Worm (Caenorhabditis elegans) whole organism, mixed stage, embryonic: ENCODE measurements around the gene Y26G10.5.

Experiments
- bed-3 ChIP-seq: fragments of 200-800 bp; sonication (Bioruptor generic); optimal IDR thresholded peaks from 3 replicates; lab custom pipeline; 2018; ENCODE audit warnings: mild to moderate bottlenecking, missing genetic modification characterization, moderate library complexity, missing compliant biosample characterization
- blmp-1 ChIP-seq: fragments of 150-350 bp; optimal IDR thresholded peaks from 2 replicates; lab custom pipeline; 2014; ENCODE audit warnings: missing biosample characterization, missing genetic modification characterization
- ceh-83 ChIP-seq: fragments of 200-800 bp; sonication (Bioruptor generic); optimal IDR thresholded peaks from 2 replicates; lab custom pipeline; 2018; ENCODE audit warnings: mild to moderate bottlenecking, missing genetic modification characterization, missing compliant biosample characterization
- ces-1 ChIP-seq: fragments of 150-350 bp; optimal IDR thresholded peaks from 2 replicates; lab custom pipeline; 2014; ENCODE audit warnings: missing biosample characterization, missing genetic modification reagents, missing genetic modification characterization
- cnd-1 ChIP-seq: fragments of 200-800 bp; sonication (Bioruptor generic); optimal IDR thresholded peaks from 2 replicates; lab custom pipeline; 2018; ENCODE audit warnings: mild to moderate bottlenecking, missing genetic modification characterization, missing compliant biosample characterization
- drap-1 ChIP-seq: fragments of 200-800 bp; sonication (Bioruptor generic); optimal IDR thresholded peaks from 3 replicates; lab custom pipeline; 2018; ENCODE audit warnings: mild to moderate bottlenecking, missing genetic modification characterization, missing compliant biosample characterization
- elt-1 ChIP-seq: sonication (generic microtip); optimal IDR thresholded peaks from 2 replicates; lab custom pipeline; 2017; ENCODE audit warnings: missing genetic modification characterization, mild to moderate bottlenecking, missing compliant biosample characterization, antibody characterized with exemption, moderate library complexity, borderline replicate concordance; ENCODE audit not compliant: insufficient read depth
- flh-1 ChIP-seq: fragments of 200-800 bp; sonication (Bioruptor generic); optimal IDR thresholded peaks from 2 replicates; lab custom pipeline; 2018; ENCODE audit warnings: mild to moderate bottlenecking, missing genetic modification characterization, moderate library complexity, missing compliant biosample characterization
- ham-2 ChIP-seq: fragments of 200-800 bp; sonication (Bioruptor generic); optimal IDR thresholded peaks from 2 replicates; lab custom pipeline; 2018; ENCODE audit warnings: mild to moderate bottlenecking, missing genetic modification characterization, missing compliant biosample characterization
- hlh-1 ChIP-seq: fragments of 150-350 bp; optimal IDR thresholded peaks from 2 replicates; lab custom pipeline; 2014; ENCODE audit warnings: missing biosample characterization, missing genetic modification reagents, missing genetic modification characterization
- lin-13 ChIP-seq: fragments of 150-350 bp; optimal IDR thresholded peaks from 2 replicates; lab custom pipeline; 2014; ENCODE audit warnings: missing biosample characterization, missing genetic modification characterization
- lin-32 ChIP-seq: fragments of 200-800 bp; sonication (Bioruptor generic); optimal IDR thresholded peaks from 2 replicates; lab custom pipeline; 2018; ENCODE audit warnings: mild to moderate bottlenecking, missing genetic modification characterization, missing compliant biosample characterization
- lsy-2 ChIP-seq: fragments of 150-350 bp; optimal IDR thresholded peaks from 2 replicates; lab custom pipeline; 2014; ENCODE audit warnings: missing biosample characterization, missing genetic modification characterization
- mep-1 ChIP-seq: fragments of 150-350 bp; optimal IDR thresholded peaks from 2 replicates; lab custom pipeline; 2017; ENCODE audit warnings: missing biosample characterization, missing genetic modification reagents, missing genetic modification characterization, inconsistent platforms
- mls-2 ChIP-seq: sonication (generic microtip); optimal IDR thresholded peaks from 2 replicates; lab custom pipeline; 2016; ENCODE audit warnings: mild to moderate bottlenecking, missing genetic modification characterization, moderate library complexity, missing compliant biosample characterization
- nhr-12 ChIP-seq: fragments of 150-350 bp; optimal IDR thresholded peaks from 2 replicates; lab custom pipeline; 2014; ENCODE audit warnings: missing biosample characterization, missing genetic modification characterization
- nhr-237 ChIP-seq: fragments of 150-350 bp; optimal IDR thresholded peaks from 2 replicates; lab custom pipeline; 2014; ENCODE audit warnings: missing biosample characterization, missing genetic modification characterization
- pha-4 ChIP-seq: fragments of 150-350 bp; optimal IDR thresholded peaks from 2 replicates; lab custom pipeline; 2018; ENCODE audit warnings: missing biosample characterization, missing genetic modification reagents, missing genetic modification characterization
- sem-2 ChIP-seq: fragments of 200-800 bp; sonication (Bioruptor generic); optimal IDR thresholded peaks from 2 replicates; lab custom pipeline; 2018; ENCODE audit warnings: mild to moderate bottlenecking, missing genetic modification characterization, missing compliant biosample characterization
- snpc-4 ChIP-seq: fragments of 150-350 bp; optimal IDR thresholded peaks from 2 replicates; lab custom pipeline; 2014; ENCODE audit warnings: missing biosample characterization, missing genetic modification characterization
- sptf-1 ChIP-seq: sonication (generic microtip); optimal IDR thresholded peaks from 2 replicates; lab custom pipeline; 2017; ENCODE audit warnings: mild to moderate bottlenecking, missing genetic modification characterization, moderate library complexity, missing compliant biosample characterization
- tbx-8 ChIP-seq: fragments of 200-800 bp; sonication (Bioruptor generic); optimal IDR thresholded peaks from 2 replicates; lab custom pipeline; 2018; ENCODE audit warnings: mild to moderate bottlenecking, missing genetic modification characterization, moderate library complexity, missing compliant biosample characterization
- unc-39 ChIP-seq: fragments of 150-350 bp; optimal IDR thresholded peaks from 2 replicates; lab custom pipeline; 2014; ENCODE audit warnings: missing biosample characterization, missing genetic modification characterization
- unc-62 ChIP-seq: fragments of 150-350 bp; optimal IDR thresholded peaks from 2 replicates; lab custom pipeline; 2014; ENCODE audit warnings: missing biosample characterization, missing genetic modification reagents, missing genetic modification characterization
- zip-8 ChIP-seq: fragments of 150-350 bp; optimal IDR thresholded peaks from 2 replicates; lab custom pipeline; 2014; ENCODE audit warnings: missing biosample characterization, missing genetic modification characterization

The Y26G10.5 gene

ce11 chrV:17714330-17714729 is 13.7 kb upstream of the Y26G10.5 start, which contains the start of gene twk-33:
TSS of gene twk-33 (minus strand) at chrV:17714377.
- no peak for TF ChIP-seq bed-3 (GFP tag; lab: Kevin White, UChicago)
- TF ChIP-seq blmp-1 (tag; lab: Kevin White, UChicago): no peak
- TF ChIP-seq unc-62 (GFP tag; lab: Kevin White, UChicago): no peak
- no peak for TF ChIP-seq lin-32 (GFP tag; lab: Kevin White, UChicago)
- no peak for TF ChIP-seq unc-39
- no peak for TF ChIP-seq ces-1 (GFP tag; lab: Kevin White, UChicago)
- TF ChIP-seq snpc-4: no peak
- no peak for TF ChIP-seq pha-4
- TF ChIP-seq nhr-237 (tag; lab: Kevin White, UChicago): no peak
- no peak for TF ChIP-seq lsy-2 (tag; lab: Kevin White, UChicago)
- TF ChIP-seq mep-1 (tag; lab: Kevin White, UChicago): no peak
- TF ChIP-seq flh-1 (GFP tag; lab: Kevin White, UChicago): no peak
- no peak for TF ChIP-seq ceh-83
- no peak for TF ChIP-seq sptf-1 (tag; lab: Kevin White, UChicago)
- no peak for TF ChIP-seq drap-1
- TF ChIP-seq, all 35 proteins: peak for 0

DNA sequence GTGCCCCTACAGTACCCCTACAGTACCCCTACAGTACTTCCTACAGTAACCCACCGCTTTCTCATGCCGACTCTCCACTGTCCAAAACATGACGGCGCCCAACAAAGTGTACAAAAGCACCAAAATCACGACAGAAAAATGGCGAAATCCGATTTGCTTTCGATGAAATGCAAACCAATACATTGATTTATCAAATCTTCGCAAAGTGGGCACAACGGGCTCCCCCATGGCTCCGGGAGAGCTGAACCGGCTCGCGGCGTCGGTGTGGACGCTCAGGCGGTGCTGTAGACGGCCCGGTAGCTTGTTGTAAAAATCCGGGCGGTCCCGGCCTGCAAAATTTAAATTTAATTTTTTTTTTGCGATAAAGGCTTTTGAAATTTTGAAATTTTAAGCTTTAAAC is 11.7 kb upstream of the Y26G10.5 start:
- no peak for TF ChIP-seq mep-1 (tag; lab: Kevin White, UChicago)
- TF ChIP-seq lin-13 (tag; lab: Kevin White, UChicago): no peak
- TF ChIP-seq zip-8 (tag; lab: Kevin White, UChicago): no peak
- TF ChIP-seq ham-2 (GFP tag; lab: Kevin White, UChicago): no peak
- TF ChIP-seq nhr-237 (tag; lab: Kevin White, UChicago): no peak
- no peak for TF ChIP-seq elt-1 (tag; lab: Kevin White, UChicago)
- TF ChIP-seq blmp-1 (tag; lab: Kevin White, UChicago): no peak
- no peak for TF ChIP-seq sem-2 (GFP tag; lab: Kevin White, UChicago)
- no peak for TF ChIP-seq ceh-83
- TF ChIP-seq hlh-1 (tag; lab: Kevin White, UChicago): no peak
- TF ChIP-seq mls-2 (tag; lab: Kevin White, UChicago): no peak
- no peak for TF ChIP-seq lsy-2 (tag; lab: Kevin White, UChicago)

- TF ChIP-seq pha-4: no peak
- TF ChIP-seq blmp-1 (tag; lab: Kevin White, UChicago): no peak
- TF ChIP-seq unc-62 (GFP tag; lab: Kevin White, UChicago): no peak
- no peak for TF ChIP-seq hlh-1 (tag; lab: Kevin White, UChicago)
- TF ChIP-seq zip-8 (tag; lab: Kevin White, UChicago): no peak
- no peak for TF ChIP-seq ceh-83
- no peak for TF ChIP-seq nhr-12 (tag; lab: Kevin White, UChicago)
- TF ChIP-seq cnd-1 (tag; lab: Kevin White, UChicago): no peak
These were observed 6.4 kb upstream of the Y26G10.5 start, which contains the start of gene srh-31 for ce11 chrV:17707022-17707421. TSS of gene srh-31 (plus strand) at chrV:17707322.

- TF ChIP-seq ceh-83: no peak
These were observed 5.7 kb upstream of the Y26G10.5 start for ce11 chrV:17706217-17706806.

DNA sequence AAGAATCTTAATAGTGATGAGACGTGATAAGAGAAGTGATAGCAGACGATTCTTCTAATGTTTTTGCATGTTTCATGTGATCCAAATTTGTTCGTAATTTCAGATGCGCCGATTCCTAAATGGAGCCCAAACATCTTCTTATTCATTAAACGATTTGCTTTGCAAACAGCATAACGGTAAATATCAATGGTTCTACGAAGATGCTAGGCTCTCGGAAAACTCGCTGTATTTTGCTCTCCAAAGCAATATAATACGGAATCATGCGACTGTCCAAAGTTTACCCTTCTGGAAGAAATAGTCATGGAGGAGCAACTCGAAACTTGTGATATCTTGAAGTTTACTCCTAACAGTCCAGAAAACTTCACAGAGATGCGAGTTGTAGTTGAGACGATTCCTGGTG is 5.2 kb upstream of the Y26G10.5 start, which contains the start of gene W06D12.6:
TSS of gene W06D12.6 (plus strand) at position 301 of the 400 bp plus-strand sequence.
- TF ChIP-seq tbx-8 (GFP tag; lab: Kevin White, UChicago) (no peak), flh-1 (GFP tag; lab: Kevin White, UChicago) (no peak), unc-39 (no peak), cnd-1 (tag; lab: Kevin White, UChicago) (no peak), pha-4 (no peak), blmp-1 (tag; lab: Kevin White, UChicago) (no peak), zip-8 (tag; lab: Kevin White, UChicago) (no peak)

ce11 chrV:17699659-17700058 is 969 bp downstream of the Y26G10.5 start, which contains the start of gene Y26G10.6:
TSS of gene Y26G10.6 (plus strand) at chrV:17699959.
- no peak for TF ChIP-seq ham-2 (GFP tag; lab: Kevin White, UChicago)
- TF ChIP-seq blmp-1 (tag; lab: Kevin White, UChicago): no peak
- TF ChIP-seq nhr-237 (tag; lab: Kevin White, UChicago): no peak
- TF ChIP-seq tbx-8 (GFP tag; lab: Kevin White, UChicago): no peak
